Worm (Caenorhabditis elegans): ENCODE results near the gene srh-264.

Gene srh-264

ce11 chrV:15401856-15402314 is 12.1 kb upstream of the srh-264 start, which contains the start of gene fbxa-135:
Gene fbxa-135 (plus strand): TSS chrV:15402264.
- TF ChIP-seq daf-16 (GFP tag; optimal IDR thresholded peaks at IDR 0.05) (no peak), daf-16 (tag; optimal IDR thresholded peaks at IDR 0.05) (peak; percentile 93), nhr-10 (tag; optimal IDR thresholded peaks at IDR 0.05) (no peak), Y105C5A.15 (GFP tag; IDR thresholded peaks at IDR 0.05) (no peak)

ce11 chrV:15404859-15405258 is 9.1 kb upstream of the srh-264 start, which contains the start of gene srh-258:
Gene srh-258 (plus strand): TSS chrV:15405159.
- TF ChIP-seq zfp-2 (tag; optimal IDR thresholded peaks at IDR 0.05) (no peak), hmg-1.1 (GFP tag; IDR thresholded peaks at IDR 0.05) (no peak), Y105C5A.15 (GFP tag; IDR thresholded peaks at IDR 0.05) (no peak), mep-1 (tag; optimal IDR thresholded peaks at IDR 0.05) (no peak), ceh-62 (tag; optimal IDR thresholded peaks at IDR 0.05) (no peak), ces-1 (GFP tag; optimal IDR thresholded peaks at IDR 0.05) (no peak), mxl-3 (GFP tag; optimal IDR thresholded peaks at IDR 0.05) (no peak), pqm-1 (tag; optimal IDR thresholded peaks at IDR 0.05) (no peak), ctbp-1 (GFP tag; IDR thresholded peaks at IDR 0.05) (no peak), duxl-1 (tag; optimal IDR thresholded peaks at IDR 0.05; ENCODE audit: poor library complexity) (no peak), mdl-1 (tag; optimal IDR thresholded peaks at IDR 0.05) (no peak), saeg-2 (GFP tag; IDR thresholded peaks at IDR 0.05) (no peak), dmd-9 (GFP tag; IDR thresholded peaks at IDR 0.05) (no peak), arid-1 (GFP tag; conservative IDR thresholded peaks at IDR 0.05) (no peak), mdt-29 (GFP tag; IDR thresholded peaks at IDR 0.05) (no peak), pha-4 (GFP tag; IDR thresholded peaks at IDR 0.05) (no peak), pha-4 (tag; optimal IDR thresholded peaks at IDR 0.05) (no peak), T26A8.4 (GFP tag; IDR thresholded peaks at IDR 0.05) (no peak), hlh-30 (tag; optimal IDR thresholded peaks at IDR 0.05; ENCODE audit: insufficient read depth) (no peak)

ce11 chrV:15406928-15407327 is 7.0 kb upstream of the srh-264 start, which contains the start of gene srh-257:
Gene srh-257 (plus strand): TSS chrV:15407228.
- TF ChIP-seq Y5F2A.4 (GFP tag; optimal IDR thresholded peaks at IDR 0.05) (no peak), lin-1 (GFP tag; IDR thresholded peaks at IDR 0.05) (no peak), lin-29 (GFP tag; IDR thresholded peaks at IDR 0.05) (no peak), snpc-4 (tag; optimal IDR thresholded peaks at IDR 0.05) (no peak), zip-2 (tag; optimal IDR thresholded peaks at IDR 0.05) (no peak), lir-3 (tag; optimal IDR thresholded peaks at IDR 0.05) (no peak), mdl-1 (tag; optimal IDR thresholded peaks at IDR 0.05) (no peak), nhr-76 (tag; optimal IDR thresholded peaks at IDR 0.05) (no peak), F37D6.2 (tag; optimal IDR thresholded peaks at IDR 0.05) (no peak), nhr-48 (tag; optimal IDR thresholded peaks at IDR 0.05) (no peak), rbr-2 (tag; optimal IDR thresholded peaks at IDR 0.05) (no peak), ces-1 (GFP tag; optimal IDR thresholded peaks at IDR 0.05) (no peak)

ce11 chrV:15412625-15413024 is 1.3 kb upstream of the srh-264 start, which contains the start of gene srbc-63:
Gene srbc-63 (minus strand): TSS chrV:15412725.
- TF ChIP-seq dve-1 (tag; optimal IDR thresholded peaks at IDR 0.05; ENCODE audit: insufficient read depth) (no peak), set-16 (GFP tag; IDR thresholded peaks at IDR 0.05) (no peak), hif-1 (tag; optimal IDR thresholded peaks at IDR 0.05) (no peak), madf-9 (GFP tag; conservative IDR thresholded peaks at IDR 0.05) (no peak), unc-130 (GFP tag; optimal IDR thresholded peaks at IDR 0.05) (no peak), mes-2 (tag; optimal IDR thresholded peaks at IDR 0.05; ENCODE audit: poor library complexity, severe bottlenecking) (no peak), saeg-2 (GFP tag; IDR thresholded peaks at IDR 0.05) (no peak), unc-62 (GFP tag; optimal IDR thresholded peaks at IDR 0.05 in 1 of 2) (no peak), unc-62 (tag; optimal IDR thresholded peaks at IDR 0.05) (no peak), ceh-28 (tag; optimal IDR thresholded peaks at IDR 0.05) (no peak), sdz-12 (GFP tag; optimal IDR thresholded peaks at IDR 0.05) (no peak), zip-2 (tag; optimal IDR thresholded peaks at IDR 0.05) (no peak), nhr-6 (tag; optimal IDR thresholded peaks at IDR 0.05) (no peak), lin-29 (GFP tag; IDR thresholded peaks at IDR 0.05) (no peak), mep-1 (tag; optimal IDR thresholded peaks at IDR 0.05) (no peak), zfp-3 (GFP tag; conservative IDR thresholded peaks at IDR 0.05) (no peak), mdt-29 (GFP tag; IDR thresholded peaks at IDR 0.05) (no peak)

Data from whole organism, L4 larva.